Fruit fly (Drosophila melanogaster) S2 (cell line): ENCODE results near the gene CG4301.

ENCODE experiments used
- CG8478 ChIP-seq: fragments of >200 bp; optimal IDR thresholded peaks from 2 replicates; lab custom pipeline; 2018
- CTCF ChIP-seq, 2 experiments: fragments of >200 bp; optimal IDR thresholded peaks; 2 replicates each; lab custom pipeline; 2018

Gene CG4301

dm6 chrX:16403811-16404420 lies 1.4 kb upstream of the CG4301 start:
- no peak for TF ChIP-seq CG8478 (lab: Kevin White, UChicago)
- no peak for TF ChIP-seq CTCF (optimal IDR thresholded peaks at IDR 0.05; lab: Kevin White, UChicago)

DNA sequence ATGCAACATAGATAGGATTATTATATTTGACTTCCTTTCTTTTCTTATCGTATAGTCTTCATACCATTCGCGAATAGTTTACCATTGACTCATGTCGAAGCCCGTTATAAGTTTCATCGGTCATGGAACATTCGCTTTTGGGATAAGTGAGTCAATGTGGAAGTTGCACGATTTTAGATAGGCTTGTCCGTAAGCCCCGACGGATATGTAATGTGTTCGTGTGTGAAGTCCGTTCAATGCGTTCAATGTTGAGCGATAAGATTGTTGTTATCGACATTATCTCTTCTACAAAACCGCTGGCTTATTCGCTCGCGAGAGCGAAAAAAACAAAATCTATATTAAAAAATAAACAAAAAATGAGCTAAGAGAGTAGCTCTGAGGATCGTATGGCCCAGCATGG lies 506 bp upstream of the CG4301 start, which contains the start of gene CG9981:
TSS of gene CG9981 (minus strand) at position 320 of the 400 bp plus-strand sequence.
- TF ChIP-seq CG8478 (lab: Kevin White, UChicago) (no peak), CTCF (optimal IDR thresholded peaks at IDR 0.05; lab: Kevin White, UChicago) (no peak)

- TF ChIP-seq CTCF (optimal IDR thresholded peaks at IDR 0.05; lab: Kevin White, UChicago): no peak
- TF ChIP-seq CG8478 (lab: Kevin White, UChicago): no peak
Measured at dm6 chrX:16406083-16406482, 774 bp downstream of the CG4301 start.

DNA sequence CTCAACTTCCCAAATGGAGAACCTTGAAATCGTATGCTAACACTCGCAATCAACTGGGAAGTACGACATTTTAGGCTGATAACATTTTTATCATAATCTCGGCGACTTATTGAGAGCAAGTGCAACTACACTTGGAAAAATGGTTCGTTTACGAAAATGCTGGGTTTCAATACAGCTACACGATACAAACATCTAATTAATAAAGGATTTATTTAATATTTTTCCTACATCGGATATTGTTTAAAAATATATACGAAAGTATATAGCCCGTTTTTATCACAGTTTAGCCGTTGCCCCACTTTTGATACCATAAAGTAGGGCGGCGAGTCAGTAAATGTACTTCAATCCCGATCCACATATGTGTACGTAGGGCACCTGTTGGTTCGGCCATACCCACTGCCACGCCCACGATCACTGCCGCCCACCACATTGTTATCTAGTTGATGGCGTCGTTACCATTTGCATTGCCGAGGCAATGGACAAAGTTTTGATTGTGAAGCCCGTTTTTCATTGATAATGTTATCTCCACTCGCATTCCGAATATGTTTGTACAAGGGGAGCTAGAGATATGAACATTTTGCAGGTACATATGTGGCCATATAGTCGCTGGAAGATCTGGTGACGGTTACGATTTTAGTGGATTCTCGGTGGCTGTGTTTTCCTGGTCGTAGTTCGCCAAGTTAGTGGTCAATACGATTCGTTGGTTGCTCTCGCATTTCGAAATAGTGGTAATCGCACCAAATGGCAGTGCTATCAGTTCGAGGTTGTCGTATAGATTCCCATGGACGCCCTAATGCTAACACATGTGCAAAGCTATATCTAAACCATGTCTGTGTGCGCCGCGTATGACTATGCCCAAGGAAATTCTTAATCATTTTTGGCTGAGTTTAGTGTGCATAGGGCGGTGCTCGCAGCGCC lies 9.4 kb downstream of the CG4301 start, which contains the start of gene Traf-like:
TSS of gene Traf-like (plus strand) at position 596 of the 918 bp plus-strand sequence.
- TF ChIP-seq CG8478 (lab: Kevin White, UChicago) (no peak), CTCF (optimal IDR thresholded peaks at IDR 0.05; lab: Kevin White, UChicago) (no peak)

- no peak for TF ChIP-seq CTCF (optimal IDR thresholded peaks at IDR 0.05; lab: Kevin White, UChicago)
- TF ChIP-seq CG8478 (lab: Kevin White, UChicago): no peak
Measured at dm6 chrX:16420048-16420447, 14.7 kb downstream of the CG4301 start.

DNA sequence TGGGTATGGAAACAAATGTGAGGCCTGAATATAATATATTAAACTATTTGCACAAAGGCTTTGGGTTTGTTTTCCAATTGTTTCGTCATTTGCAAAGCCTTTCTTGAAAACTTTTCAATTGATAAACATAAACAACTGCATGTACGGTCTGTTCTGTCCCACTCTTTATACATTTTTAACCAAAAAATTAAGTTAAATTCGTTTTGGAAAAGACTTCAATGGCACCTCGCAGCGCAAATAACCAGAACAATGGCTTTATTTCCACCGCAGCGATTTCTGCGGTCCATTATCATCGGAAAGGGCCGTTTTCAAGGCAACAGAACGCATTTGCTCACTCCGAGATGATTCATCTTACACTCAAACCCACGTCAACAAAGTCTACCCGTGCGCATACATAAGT lies 15.6 kb downstream of the CG4301 start:
- TF ChIP-seq CG8478 (lab: Kevin White, UChicago) (no peak), CTCF (optimal IDR thresholded peaks at IDR 0.05; lab: Kevin White, UChicago) (no peak)

DNA sequence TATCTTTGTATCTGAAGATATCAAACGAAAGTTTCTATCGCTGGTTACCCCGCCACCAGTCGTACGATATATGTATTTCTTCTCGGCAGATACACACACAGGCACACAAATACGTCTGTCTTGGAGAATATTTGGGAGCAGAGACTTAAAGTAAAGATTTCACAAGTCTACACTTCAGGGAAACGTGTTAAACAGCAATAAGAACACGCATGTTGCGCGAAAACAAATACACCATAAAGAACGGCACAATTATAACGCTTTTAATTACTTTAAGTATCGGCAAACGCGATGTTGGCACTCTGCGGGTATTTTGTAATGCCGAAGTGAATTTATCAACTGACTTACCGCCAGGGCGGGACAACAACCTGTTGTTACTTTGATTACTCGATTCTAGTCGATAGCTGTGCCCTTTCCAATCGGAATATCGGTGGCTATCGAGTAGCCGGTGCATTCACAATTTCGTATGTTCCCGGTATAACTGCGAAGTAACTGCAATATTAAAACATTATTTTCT lies 16.6 kb downstream of the CG4301 start, which contains the start of gene AnxB11:
TSS of gene AnxB11 (minus strand) at position 367 of the 514 bp plus-strand sequence.
- TF ChIP-seq CG8478 (lab: Kevin White, UChicago) (no peak), CTCF (optimal IDR thresholded peaks at IDR 0.05; lab: Kevin White, UChicago) (no peak)

DNA sequence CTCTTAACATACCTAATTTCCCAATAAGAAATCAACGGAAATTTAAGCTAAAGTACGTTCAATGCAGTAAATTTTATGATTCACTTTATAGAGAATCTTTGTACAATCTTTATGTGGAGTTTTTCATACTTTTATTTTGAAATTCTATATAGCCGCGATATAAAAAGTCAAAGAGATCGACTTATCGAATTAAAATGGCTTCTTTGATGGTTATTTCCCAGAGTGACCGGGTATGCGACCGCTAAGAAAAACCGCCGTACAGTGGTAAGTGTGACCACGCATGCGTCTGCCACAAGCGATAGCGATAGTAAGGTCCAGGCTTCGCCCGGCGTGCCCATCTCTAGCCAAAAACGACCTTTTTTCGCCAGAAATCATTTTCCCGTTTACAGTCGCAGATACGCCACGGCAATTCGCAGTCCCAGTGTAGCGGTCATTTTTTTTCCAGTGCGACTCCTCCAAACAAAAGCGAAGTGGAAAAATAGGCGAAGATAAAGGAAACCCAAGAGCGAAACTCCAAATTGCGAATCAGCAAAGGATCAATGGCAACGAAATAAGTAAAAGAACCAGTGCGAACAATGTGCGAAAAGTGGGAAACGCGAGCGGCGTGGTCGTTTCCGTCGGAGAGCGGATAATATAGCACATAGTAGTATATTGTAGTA lies 17.3 kb downstream of the CG4301 start, which contains the start of gene hang:
TSS of gene hang (plus strand) at position 366 of the 659 bp plus-strand sequence.
- peak in 1 of 2 experiments; percentile 25 for TF ChIP-seq CTCF (optimal IDR thresholded peaks at IDR 0.05; lab: Kevin White, UChicago)
- TF ChIP-seq CG8478 (lab: Kevin White, UChicago): no peak

dm6 chrX:16423125-16423509 lies 17.8 kb downstream of the CG4301 start:
- TF ChIP-seq CG8478 (lab: Kevin White, UChicago) (no peak), CTCF (optimal IDR thresholded peaks at IDR 0.05; lab: Kevin White, UChicago) (no peak)

DNA sequence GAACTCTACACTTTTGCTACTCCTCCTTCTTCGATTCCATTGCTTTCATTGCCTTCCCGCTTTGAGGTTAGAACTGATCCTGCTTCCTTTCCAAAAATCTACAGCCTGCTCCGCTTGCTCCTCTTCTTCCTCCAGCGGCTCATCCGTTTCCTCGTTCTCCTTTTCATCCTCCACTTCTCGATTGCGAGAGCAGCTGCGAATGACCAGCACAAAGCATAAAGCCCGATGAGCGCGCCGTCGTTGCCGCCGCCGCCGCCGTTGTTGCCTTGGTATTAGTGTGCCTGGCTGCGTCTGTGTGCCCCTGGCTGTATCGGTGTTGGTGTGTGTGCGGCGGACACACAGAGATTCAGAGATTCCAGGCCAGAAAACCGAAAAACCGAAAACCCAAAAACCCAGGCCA lies 19.0 kb downstream of the CG4301 start:
- TF ChIP-seq CG8478 (lab: Kevin White, UChicago) (no peak), CTCF (optimal IDR thresholded peaks at IDR 0.05; lab: Kevin White, UChicago) (no peak)

- TF ChIP-seq CTCF (optimal IDR thresholded peaks at IDR 0.05; lab: Kevin White, UChicago) (no peak), CG8478 (lab: Kevin White, UChicago) (no peak)
Measured at dm6 chrX:16425145-16425544, 19.8 kb downstream of the CG4301 start.

- no peak for TF ChIP-seq CTCF (optimal IDR thresholded peaks at IDR 0.05; lab: Kevin White, UChicago)
- TF ChIP-seq CG8478 (lab: Kevin White, UChicago): no peak
Measured at dm6 chrX:16426478-16427052, 21.3 kb downstream of the CG4301 start.

dm6 chrX:16427786-16428400 lies 22.6 kb downstream of the CG4301 start:
- TF ChIP-seq CTCF (optimal IDR thresholded peaks at IDR 0.05; lab: Kevin White, UChicago) (no peak), CG8478 (lab: Kevin White, UChicago) (no peak)
